Worm (Caenorhabditis elegans): ENCODE measurements around the gene F59B2.14.

Gene F59B2.14

ce11 chrIII:9022535-9022934 is at the start of gene F59B2.14:
Gene F59B2.14, minus strand, starts transcription at chrIII:9022635.
- TF ChIP-seq unc-62 (GFP tag; optimal IDR thresholded peaks at IDR 0.05), result no peak

ce11 chrIII:9071372-9071771 is 48.9 kb upstream of the F59B2.14 start, which contains the start of gene lin-12:
Gene lin-12, minus strand, starts transcription at chrIII:9071472.
- TF ChIP-seq unc-62 (GFP tag; optimal IDR thresholded peaks at IDR 0.05), result no peak

- no peak for TF ChIP-seq unc-62 (GFP tag; optimal IDR thresholded peaks at IDR 0.05)
These were observed 47.3 kb upstream of the F59B2.14 start for ce11 chrIII:9069712-9070111.

ce11 chrIII:9060267-9060666 is 37.8 kb upstream of the F59B2.14 start:
- no peak for TF ChIP-seq unc-62 (GFP tag; optimal IDR thresholded peaks at IDR 0.05)

ce11 chrIII:9058959-9059534 is 36.6 kb upstream of the F59B2.14 start, which contains the start of gene gst-1:
Gene gst-1, plus strand, starts transcription at chrIII:9059331.
- no peak for TF ChIP-seq unc-62 (GFP tag; optimal IDR thresholded peaks at IDR 0.05)

- TF ChIP-seq unc-62 (GFP tag; optimal IDR thresholded peaks at IDR 0.05), result no peak
These were observed 32.1 kb upstream of the F59B2.14 start, which contains the start of gene cls-2 for ce11 chrIII:9054414-9055147. Gene cls-2, plus strand, starts transcription at chrIII:9055048.

- no peak for TF ChIP-seq unc-62 (GFP tag; optimal IDR thresholded peaks at IDR 0.05)
These were observed 31.4 kb upstream of the F59B2.14 start, which contains the start of gene R107.5 for ce11 chrIII:9053740-9054252. Gene R107.5, minus strand, starts transcription at chrIII:9053790.

- TF ChIP-seq unc-62 (GFP tag; optimal IDR thresholded peaks at IDR 0.05), result no peak
These were observed 30.8 kb upstream of the F59B2.14 start for ce11 chrIII:9053263-9053662.

- no peak for TF ChIP-seq unc-62 (GFP tag; optimal IDR thresholded peaks at IDR 0.05)
These were observed 30.0 kb upstream of the F59B2.14 start for ce11 chrIII:9052371-9052978.

ce11 chrIII:9051714-9052113 is 29.3 kb upstream of the F59B2.14 start:
- no peak for TF ChIP-seq unc-62 (GFP tag; optimal IDR thresholded peaks at IDR 0.05)

ce11 chrIII:9051119-9051597 is 28.7 kb upstream of the F59B2.14 start:
- TF ChIP-seq unc-62 (GFP tag; optimal IDR thresholded peaks at IDR 0.05), result no peak

ce11 chrIII:9050600-9050999 is 28.2 kb upstream of the F59B2.14 start, which contains the start of gene ikke-1:
Gene ikke-1, minus strand, starts transcription at chrIII:9050700.
- no peak for TF ChIP-seq unc-62 (GFP tag; optimal IDR thresholded peaks at IDR 0.05)

ce11 chrIII:9047260-9047659 is 24.8 kb upstream of the F59B2.14 start:
- TF ChIP-seq unc-62 (GFP tag; optimal IDR thresholded peaks at IDR 0.05), result no peak

ce11 chrIII:9045838-9046237 is 23.4 kb upstream of the F59B2.14 start, which contains the start of gene R107.2:
Gene R107.2, minus strand, starts transcription at chrIII:9045938.
- TF ChIP-seq unc-62 (GFP tag; optimal IDR thresholded peaks at IDR 0.05), result no peak

ce11 chrIII:9043200-9043599 is 20.8 kb upstream of the F59B2.14 start, which contains the start of gene nac-2:
Gene nac-2, minus strand, starts transcription at chrIII:9043300.
- no peak for TF ChIP-seq unc-62 (GFP tag; optimal IDR thresholded peaks at IDR 0.05)

ce11 chrIII:9037658-9038057 is 15.2 kb upstream of the F59B2.14 start, which contains the start of gene R107.9:
Gene R107.9, plus strand, starts transcription at chrIII:9037958.
- TF ChIP-seq unc-62 (GFP tag; optimal IDR thresholded peaks at IDR 0.05), result no peak
